Worm (Caenorhabditis elegans) whole organism, L3 larva: Measurements from ENCODE around the gene C06H2.7.

Source experiments
- R02D3.7 ChIP-seq: fragments of 150-350 bp; optimal IDR thresholded peaks from 2 replicates; lab custom pipeline; 2014; ENCODE audit warnings: missing biosample characterization, missing genetic modification characterization
- aly-2 ChIP-seq: fragments of 150-350 bp; optimal IDR thresholded peaks from 2 replicates; lab custom pipeline; 2014; ENCODE audit warnings: missing biosample characterization, missing genetic modification characterization
- ama-1 ChIP-seq: fragments of 150-350 bp; optimal IDR thresholded peaks from 2 replicates; lab custom pipeline; 2018
- ceh-9 ChIP-seq: sonication (generic microtip); optimal IDR thresholded peaks from 2 replicates; lab custom pipeline; 2018; ENCODE audit warnings: missing biosample characterization, missing genetic modification characterization
- daf-12 ChIP-seq: fragments of 150-350 bp; optimal IDR thresholded peaks from 2 replicates; lab custom pipeline; 2014; ENCODE audit warnings: missing biosample characterization, missing genetic modification reagents, missing genetic modification characterization
- egl-27 ChIP-seq: sonication (generic microtip); optimal IDR thresholded peaks from 4 replicates; lab custom pipeline; 2017; ENCODE audit warnings: missing biosample characterization, missing genetic modification reagents, missing genetic modification characterization
- egl-5 ChIP-seq: fragments of 150-350 bp; optimal IDR thresholded peaks from 2 replicates; lab custom pipeline; 2017; ENCODE audit warnings: missing biosample characterization, missing genetic modification reagents, missing genetic modification characterization, inconsistent platforms
- elt-1 ChIP-seq: fragments of 150-350 bp; optimal IDR thresholded peaks from 2 replicates; lab custom pipeline; 2014; ENCODE audit warnings: missing biosample characterization, missing genetic modification characterization
- elt-2 ChIP-seq: sonication (generic microtip); optimal IDR thresholded peaks from 2 replicates; lab custom pipeline; 2016; ENCODE audit warnings: missing genetic modification reagents, mild to moderate bottlenecking, missing genetic modification characterization, missing compliant biosample characterization
- elt-3 ChIP-seq, 3 experiments: fragments of 150-350 bp in 1 of 3; sonication (generic microtip) in 2 of 3; optimal IDR thresholded peaks; 2 replicates in 2 of 3; 4 replicates in 1 of 3; lab custom pipeline; 2014 to 2017; ENCODE audit warnings: missing biosample characterization in 3 of 3, missing genetic modification characterization in 3 of 3
- eor-1 ChIP-seq, 2 experiments: fragments of 150-350 bp; optimal IDR thresholded peaks; 2 replicates each; lab custom pipeline; 2014 to 2018; ENCODE audit warnings: missing biosample characterization in 2 of 2, missing genetic modification characterization in 2 of 2
- fkh-10 ChIP-seq: sonication (generic microtip); optimal IDR thresholded peaks from 2 replicates; lab custom pipeline; 2017; ENCODE audit warnings: missing biosample characterization, missing genetic modification reagents, missing genetic modification characterization
- jun-1 ChIP-seq: fragments of 150-350 bp; optimal IDR thresholded peaks from 2 replicates; lab custom pipeline; 2014; ENCODE audit warnings: missing biosample characterization, missing genetic modification reagents, missing genetic modification characterization
- lin-15B ChIP-seq: fragments of 150-350 bp; optimal IDR thresholded peaks from 2 replicates; lab custom pipeline; 2014; ENCODE audit warnings: missing biosample characterization, missing genetic modification characterization
- nfya-1 ChIP-seq: sonication (generic microtip); optimal IDR thresholded peaks from 2 replicates; lab custom pipeline; 2017; ENCODE audit warnings: missing genetic modification characterization, mild to moderate bottlenecking, missing compliant biosample characterization, antibody characterized with exemption, moderate library complexity; ENCODE audit not compliant: insufficient read depth
- nhr-11 ChIP-seq: fragments of 150-350 bp; optimal IDR thresholded peaks from 2 replicates; lab custom pipeline; 2014; ENCODE audit warnings: missing biosample characterization, missing genetic modification characterization
- nhr-12 ChIP-seq: fragments of 150-350 bp; optimal IDR thresholded peaks from 2 replicates; lab custom pipeline; 2014; ENCODE audit warnings: missing biosample characterization, missing genetic modification characterization
- nhr-237 ChIP-seq: fragments of 150-350 bp; optimal IDR thresholded peaks from 2 replicates; lab custom pipeline; 2014; ENCODE audit warnings: missing biosample characterization, missing genetic modification characterization
- nhr-25 ChIP-seq: sonication (generic microtip); optimal IDR thresholded peaks from 2 replicates; lab custom pipeline; 2017; ENCODE audit warnings: missing biosample characterization, missing genetic modification characterization
- nhr-28 ChIP-seq: fragments of 150-350 bp; optimal IDR thresholded peaks from 2 replicates; lab custom pipeline; 2014; ENCODE audit warnings: missing biosample characterization, missing genetic modification characterization
- nhr-43 ChIP-seq: sonication (generic microtip); optimal IDR thresholded peaks from 2 replicates; lab custom pipeline; 2016; ENCODE audit warnings: mild to moderate bottlenecking, missing genetic modification characterization, missing compliant biosample characterization; ENCODE audit not compliant: poor library complexity, severe bottlenecking
- nhr-67 ChIP-seq: fragments of 150-350 bp; optimal IDR thresholded peaks from 2 replicates; lab custom pipeline; 2014; ENCODE audit warnings: missing biosample characterization, missing genetic modification characterization
- nhr-76 ChIP-seq: fragments of 150-350 bp; sonication (generic microtip); optimal IDR thresholded peaks from 5 replicates; lab custom pipeline; 2014; ENCODE audit warnings: missing biosample characterization, missing genetic modification characterization
- nhr-77 ChIP-seq: fragments of 150-350 bp; optimal IDR thresholded peaks from 2 replicates; lab custom pipeline; 2014; ENCODE audit warnings: missing biosample characterization, missing genetic modification characterization
- pha-4 ChIP-seq: fragments of 150-350 bp; optimal IDR thresholded peaks from 2 replicates; lab custom pipeline; 2014; ENCODE audit warnings: missing biosample characterization, missing genetic modification reagents, missing genetic modification characterization
- pqm-1 ChIP-seq: fragments of 150-350 bp; optimal IDR thresholded peaks from 2 replicates; lab custom pipeline; 2017; ENCODE audit warnings: missing biosample characterization, missing genetic modification characterization, inconsistent platforms
- skn-1 ChIP-seq: fragments of 150-350 bp; optimal IDR thresholded peaks from 2 replicates; lab custom pipeline; 2014; ENCODE audit warnings: missing biosample characterization, missing genetic modification characterization
- snpc-4 ChIP-seq: fragments of 150-350 bp; optimal IDR thresholded peaks from 2 replicates; lab custom pipeline; 2014; ENCODE audit warnings: missing biosample characterization, missing genetic modification characterization
- tbx-2 ChIP-seq: sonication (generic microtip); optimal IDR thresholded peaks from 2 replicates; lab custom pipeline; 2016; ENCODE audit warnings: mild to moderate bottlenecking, missing genetic modification characterization, missing compliant biosample characterization
- unc-39 ChIP-seq: sonication (generic microtip); optimal IDR thresholded peaks from 4 replicates; lab custom pipeline; 2017; ENCODE audit warnings: missing biosample characterization, missing genetic modification characterization

Gene C06H2.7

DNA sequence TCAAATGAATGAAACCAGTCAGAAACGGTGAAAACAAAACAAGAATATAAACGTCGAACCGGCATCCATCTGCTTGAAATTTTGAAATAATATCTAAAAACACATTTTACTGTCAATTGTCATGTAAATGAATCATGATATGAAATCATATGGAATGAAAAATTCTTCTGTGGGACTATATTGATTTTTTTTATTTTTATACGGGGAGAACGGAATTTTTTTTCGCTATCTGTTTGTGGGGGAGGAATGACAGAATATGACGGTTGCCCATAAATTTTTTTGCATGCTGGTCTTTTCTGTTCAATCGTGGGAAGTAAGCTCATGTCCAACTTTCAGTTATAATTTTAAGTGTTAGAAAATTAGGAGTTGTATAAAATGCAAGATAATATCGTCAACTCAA is at the start of gene C06H2.7:
Gene C06H2.7 (minus strand): TSS at position 101 of the 400 bp plus-strand sequence.
- TF ChIP-seq nhr-11 (tag; lab: Kevin White, UChicago) (no peak), fkh-10 (GFP tag; lab: Kevin White, UChicago) (no peak), nhr-25 (tag; lab: Kevin White, UChicago) (no peak), nhr-28 (tag; lab: Kevin White, UChicago) (no peak), skn-1 (tag; lab: Kevin White, UChicago) (no peak), aly-2 (tag; lab: Kevin White, UChicago) (no peak), R02D3.7 (tag; lab: Kevin White, UChicago) (no peak)

DNA sequence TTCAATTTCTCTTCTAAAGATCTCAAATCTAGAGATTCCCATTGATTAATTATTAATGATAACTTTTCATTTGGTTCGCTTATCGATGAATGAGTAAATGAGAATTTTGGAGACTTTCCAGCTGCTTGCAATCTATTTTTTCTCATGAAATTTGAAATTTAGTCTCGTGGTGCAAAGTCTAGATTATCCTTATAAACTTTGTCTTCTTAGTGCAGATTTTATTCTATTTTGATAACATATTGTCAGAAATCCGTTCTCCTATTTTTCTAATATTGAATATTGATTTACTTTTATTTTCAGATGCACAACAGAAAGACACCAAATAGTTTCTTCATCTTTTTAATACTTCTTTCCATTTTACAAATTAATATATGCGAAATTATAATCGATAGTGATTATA is 46.4 kb upstream of the C06H2.7 start, which contains the start of gene lgc-49:
Gene lgc-49 (plus strand): TSS at position 301 of the 400 bp plus-strand sequence.
- TF ChIP-seq nhr-76, result no peak
- TF ChIP-seq unc-39 (tag; lab: Kevin White, UChicago), result no peak
- TF ChIP-seq tbx-2 (tag; lab: Kevin White, UChicago), result no peak
- TF ChIP-seq nhr-28 (tag; lab: Kevin White, UChicago), result no peak
- TF ChIP-seq lin-15B (tag; lab: Kevin White, UChicago), result no peak
- no peak for TF ChIP-seq eor-1 (tag; optimal IDR thresholded peaks at IDR 0.05; lab: Kevin White, UChicago)
- no peak for TF ChIP-seq skn-1 (tag; lab: Kevin White, UChicago)

DNA sequence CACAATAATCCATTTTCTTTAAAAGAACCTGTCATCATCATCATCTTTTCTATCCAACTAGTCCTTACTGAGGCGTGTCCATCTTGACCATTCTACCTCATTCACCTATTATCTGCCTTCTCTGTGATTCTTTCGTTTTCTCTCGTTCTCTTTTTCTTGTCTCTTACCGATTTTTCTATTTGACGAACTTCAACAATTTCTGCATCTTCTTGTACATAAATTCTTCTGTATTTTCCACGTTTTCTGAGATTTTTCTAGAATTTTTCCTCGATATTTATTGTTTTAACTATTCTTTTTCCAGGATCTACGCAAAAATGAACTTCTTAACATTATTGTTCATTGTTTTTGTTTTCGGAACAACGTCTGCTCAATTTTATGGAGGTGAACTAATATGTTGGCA is 38.3 kb upstream of the C06H2.7 start, which contains the start of gene cnc-10:
Gene cnc-10 (plus strand): TSS at position 301 of the 400 bp plus-strand sequence.
- TF ChIP-seq nhr-25 (tag; lab: Kevin White, UChicago) (no peak), egl-27 (tag; lab: Kevin White, UChicago) (no peak), nhr-237 (no peak), R02D3.7 (tag; lab: Kevin White, UChicago) (no peak), jun-1 (tag; lab: Kevin White, UChicago) (no peak), daf-12 (tag; lab: Kevin White, UChicago) (no peak), nhr-43 (tag; lab: Kevin White, UChicago) (no peak)
- TF ChIP-seq, all 47 proteins: peak for 0

DNA sequence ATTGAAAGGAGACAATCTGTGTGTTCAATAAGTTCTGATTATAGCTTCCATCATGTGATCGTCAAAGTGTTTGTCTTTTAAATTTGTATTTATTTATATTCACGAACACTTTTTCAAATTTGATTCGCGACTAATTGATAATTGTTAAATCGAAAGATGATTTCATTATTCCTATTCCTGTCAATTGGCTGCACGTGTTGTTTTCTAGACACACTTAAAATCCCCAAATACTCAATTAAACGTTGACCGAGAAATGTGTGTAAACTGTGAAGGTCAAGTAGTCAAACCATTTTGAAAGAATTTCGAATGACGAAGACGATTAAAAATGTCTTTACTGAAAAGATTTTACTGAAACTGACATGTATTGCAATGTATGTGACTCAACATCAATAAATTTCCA is 36.4 kb upstream of the C06H2.7 start:
- no peak for TF ChIP-seq lin-15B (tag; lab: Kevin White, UChicago)
- TF ChIP-seq nhr-77 (tag; lab: Kevin White, UChicago), result no peak
- TF ChIP-seq, all 47 proteins: peak for 0

DNA sequence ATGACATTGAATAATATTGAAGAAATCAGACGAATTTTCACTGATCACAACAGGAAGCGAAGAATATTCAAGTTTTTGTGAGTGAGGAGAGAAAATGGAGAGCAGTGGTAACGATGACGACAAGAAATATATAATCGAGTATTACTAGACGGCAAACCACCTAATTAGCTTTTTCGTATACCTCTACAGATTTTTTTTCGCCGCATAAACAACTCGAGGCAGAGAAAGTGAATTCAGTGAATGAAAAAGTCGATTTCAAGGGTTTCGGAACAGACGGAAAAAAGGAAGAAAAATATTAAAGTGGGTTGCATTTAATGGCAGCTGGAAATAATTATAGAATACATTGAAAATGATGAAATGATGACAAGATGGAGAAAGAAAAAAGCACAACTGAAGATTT is 33.0 kb upstream of the C06H2.7 start, which contains the start of gene gpa-1:
Gene gpa-1 (minus strand): TSS at position 101 of the 400 bp plus-strand sequence.
- TF ChIP-seq nhr-67 (no peak), nhr-12 (tag; lab: Kevin White, UChicago) (no peak), elt-1 (tag; lab: Kevin White, UChicago) (no peak), pha-4 (no peak), nfya-1 (tag; lab: Kevin White, UChicago) (no peak), lin-15B (tag; lab: Kevin White, UChicago) (no peak), ceh-9 (no peak), ama-1 (no peak), egl-5 (tag; lab: Kevin White, UChicago) (no peak), elt-3 (tag; optimal IDR thresholded peaks at IDR 0.05; lab: Kevin White, UChicago) (no peak), nhr-77 (tag; lab: Kevin White, UChicago) (no peak), elt-2 (no peak), nhr-76 (no peak)

DNA sequence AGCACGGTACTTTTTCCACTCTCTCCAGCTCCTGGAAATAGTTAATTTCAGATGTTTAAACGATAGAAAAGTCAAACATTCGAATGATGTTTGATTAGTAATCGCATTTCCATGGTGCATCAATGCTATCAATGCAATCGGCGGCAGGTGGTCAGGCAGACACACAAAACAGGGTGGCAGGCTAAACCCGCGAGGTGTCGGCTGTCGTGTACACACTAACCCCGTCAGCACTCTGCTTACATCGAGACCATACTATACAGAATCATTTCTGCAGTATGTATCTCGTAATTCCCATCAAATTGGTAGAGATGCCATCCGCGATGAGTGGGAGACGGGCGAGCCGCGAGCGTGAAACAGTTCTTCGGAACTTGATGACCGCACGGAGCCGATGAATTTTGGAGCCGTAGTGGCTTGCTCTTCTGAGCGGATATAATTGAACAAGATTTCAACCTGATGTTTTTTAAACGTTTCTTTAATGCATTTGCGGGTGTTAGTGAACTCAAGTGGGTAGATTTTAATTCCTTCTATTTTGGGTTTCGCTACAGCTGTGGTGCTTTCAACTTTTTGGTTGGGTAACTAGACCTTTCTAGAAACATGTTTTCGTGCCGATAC is 32.2 kb upstream of the C06H2.7 start:
- TF ChIP-seq snpc-4 (tag; lab: Kevin White, UChicago) (peak; percentile 97), pqm-1 (peak; percentile 65), R02D3.7 (tag; lab: Kevin White, UChicago) (peak; percentile 5), nhr-43 (tag; lab: Kevin White, UChicago) (peak; percentile 61), elt-2 (peak; percentile 76), nhr-77 (tag; lab: Kevin White, UChicago) (peak; percentile 38), nfya-1 (tag; lab: Kevin White, UChicago) (peak; percentile 14), ama-1 (peak; percentile 47)
